Worm (Caenorhabditis elegans): ENCODE measurements around the gene irld-11.

irld-11 gene

DNA sequence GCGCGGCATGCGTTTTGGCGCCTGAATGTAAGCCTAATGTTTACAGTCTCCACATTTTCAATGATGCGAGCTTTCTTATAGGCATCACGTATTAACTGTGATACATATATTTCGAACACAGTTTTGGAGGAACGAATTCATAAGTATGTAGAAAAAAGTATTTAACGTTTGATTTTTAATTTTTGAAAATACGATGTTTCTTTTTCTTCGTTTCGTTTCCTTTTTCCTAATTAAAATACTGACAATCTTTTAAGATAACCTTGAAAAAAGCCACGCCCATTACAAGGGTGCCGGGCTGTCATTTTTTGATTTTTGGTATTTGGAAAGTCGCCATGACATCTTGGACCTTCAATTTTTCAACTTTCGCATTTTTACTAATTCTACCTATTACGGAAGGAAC lies 10.0 kb downstream of the irld-11 start, which contains the start of gene K04F1.9:
Gene K04F1.9 (plus strand): TSS at position 301 of the 400 bp plus-strand sequence.
- TF ChIP-seq mdl-1 (tag; optimal IDR thresholded peaks at IDR 0.05) (no peak), nhr-28 (tag; optimal IDR thresholded peaks at IDR 0.05) (no peak), lin-39 (tag; optimal IDR thresholded peaks at IDR 0.05) (no peak), elt-3 (tag; optimal IDR thresholded peaks at IDR 0.05) (no peak), lin-15B (tag; optimal IDR thresholded peaks at IDR 0.05) (no peak), nhr-25 (tag; optimal IDR thresholded peaks at IDR 0.05) (no peak), sea-2 (GFP tag; optimal IDR thresholded peaks at IDR 0.05) (no peak), ama-1 (optimal IDR thresholded peaks at IDR 0.05) (no peak)

DNA sequence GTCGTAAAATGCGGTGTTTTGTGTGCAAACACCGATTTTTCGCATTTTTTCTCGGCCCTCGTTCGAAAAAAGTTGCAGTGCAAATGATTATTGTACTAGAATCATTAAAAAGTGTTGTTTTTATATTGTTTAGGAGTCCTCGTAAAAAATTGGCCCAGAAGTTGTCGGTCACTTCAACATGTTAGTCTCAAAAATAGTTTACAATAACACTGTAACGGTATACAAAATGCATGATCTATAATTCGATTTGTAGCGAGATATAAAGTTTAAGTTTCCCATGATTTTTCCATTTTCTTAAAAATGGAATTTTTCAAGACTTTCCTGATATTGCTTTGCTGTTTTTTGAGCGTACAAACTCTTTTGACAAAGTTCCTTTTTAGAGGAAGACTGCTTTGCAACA lies 12.0 kb downstream of the irld-11 start, which contains the start of gene K04F1.8:
Gene K04F1.8 (plus strand): TSS at position 301 of the 400 bp plus-strand sequence.
- TF ChIP-seq nhr-25 (tag; optimal IDR thresholded peaks at IDR 0.05) (no peak), mdl-1 (tag; optimal IDR thresholded peaks at IDR 0.05) (no peak), fkh-2 (tag; optimal IDR thresholded peaks at IDR 0.05) (no peak), nhr-237 (tag; optimal IDR thresholded peaks at IDR 0.05) (no peak), hmg-11 (tag; optimal IDR thresholded peaks at IDR 0.05) (no peak), lin-15B (tag; optimal IDR thresholded peaks at IDR 0.05) (no peak), eor-1 (tag; optimal IDR thresholded peaks at IDR 0.05) (no peak), lin-39 (tag; optimal IDR thresholded peaks at IDR 0.05) (no peak)

DNA sequence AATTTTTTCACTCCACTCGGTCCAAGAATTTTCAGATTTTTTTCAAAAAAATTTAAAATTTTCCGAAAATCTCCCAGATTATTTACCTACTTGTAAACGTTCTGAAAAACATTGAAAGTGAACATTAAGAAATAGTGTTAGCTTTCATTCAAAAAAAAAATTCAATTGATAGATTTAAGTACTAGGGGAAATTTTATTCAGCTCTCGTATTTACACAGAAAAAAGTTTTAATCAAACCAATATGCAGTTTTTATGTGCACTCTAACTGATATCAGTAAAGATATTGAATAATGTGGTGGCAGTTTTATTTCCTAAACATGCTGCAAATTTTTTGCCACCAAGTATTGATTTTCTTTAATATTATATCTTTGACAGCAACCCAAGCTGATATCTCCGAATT lies 13.3 kb downstream of the irld-11 start, which contains the start of gene irld-42:
Gene irld-42 (plus strand): TSS at position 301 of the 400 bp plus-strand sequence.
- TF ChIP-seq nhr-43 (tag; optimal IDR thresholded peaks at IDR 0.05; ENCODE audit: poor library complexity, severe bottlenecking) (no peak), ama-1 (optimal IDR thresholded peaks at IDR 0.05) (no peak), nhr-25 (tag; optimal IDR thresholded peaks at IDR 0.05) (no peak), daf-12 (tag; optimal IDR thresholded peaks at IDR 0.05) (no peak), nhr-23 (tag; optimal IDR thresholded peaks at IDR 0.05) (no peak), ztf-4 (tag; optimal IDR thresholded peaks at IDR 0.05) (no peak), aly-2 (tag; optimal IDR thresholded peaks at IDR 0.05) (no peak), unc-62 (GFP tag; optimal IDR thresholded peaks at IDR 0.05) (no peak), mdl-1 (tag; optimal IDR thresholded peaks at IDR 0.05) (no peak)

DNA sequence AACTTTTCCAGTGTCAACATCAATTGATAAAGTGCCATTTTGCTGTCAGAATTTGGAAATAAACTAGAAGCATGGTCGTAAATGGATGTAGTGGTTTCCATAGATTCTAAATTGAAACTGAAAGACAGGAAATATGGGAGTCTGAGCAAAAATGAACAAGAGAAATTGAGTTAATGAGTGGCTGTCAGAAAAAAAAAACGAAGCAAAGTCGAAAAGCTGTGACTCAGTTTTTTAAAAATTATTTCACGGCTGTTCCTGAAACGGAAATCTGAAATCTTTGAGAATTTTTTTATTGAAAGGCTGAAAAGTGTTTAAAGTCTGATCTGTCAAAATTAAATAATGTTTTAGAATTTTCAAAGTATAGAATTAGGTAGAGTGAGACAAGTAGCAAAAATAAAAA lies 23.3 kb downstream of the irld-11 start, which contains the start of gene srw-98:
Gene srw-98 (minus strand): TSS at position 101 of the 400 bp plus-strand sequence.
- TF ChIP-seq nhr-12 (tag; optimal IDR thresholded peaks at IDR 0.05) (no peak), zag-1 (tag; optimal IDR thresholded peaks at IDR 0.05) (no peak), elt-2 (tag; optimal IDR thresholded peaks at IDR 0.05) (no peak), elt-3 (tag; optimal IDR thresholded peaks at IDR 0.05) (no peak), nhr-28 (tag; optimal IDR thresholded peaks at IDR 0.05) (no peak), unc-62 (GFP tag; optimal IDR thresholded peaks at IDR 0.05) (no peak), ztf-4 (tag; optimal IDR thresholded peaks at IDR 0.05) (no peak), ceh-9 (tag; optimal IDR thresholded peaks at IDR 0.05) (no peak), ceh-28 (tag; optimal IDR thresholded peaks at IDR 0.05) (no peak), pqm-1 (tag; optimal IDR thresholded peaks at IDR 0.05) (no peak), unc-39 (tag; optimal IDR thresholded peaks at IDR 0.05) (no peak), egl-5 (tag; optimal IDR thresholded peaks at IDR 0.05) (no peak), snpc-4 (tag; optimal IDR thresholded peaks at IDR 0.05) (no peak), skn-1 (tag; optimal IDR thresholded peaks at IDR 0.05) (no peak), ceh-16 (tag; optimal IDR thresholded peaks at IDR 0.05) (no peak), ztf-11 (tag; optimal IDR thresholded peaks at IDR 0.05) (no peak), nfya-1 (tag; optimal IDR thresholded peaks at IDR 0.05; ENCODE audit: insufficient read depth) (no peak)

DNA sequence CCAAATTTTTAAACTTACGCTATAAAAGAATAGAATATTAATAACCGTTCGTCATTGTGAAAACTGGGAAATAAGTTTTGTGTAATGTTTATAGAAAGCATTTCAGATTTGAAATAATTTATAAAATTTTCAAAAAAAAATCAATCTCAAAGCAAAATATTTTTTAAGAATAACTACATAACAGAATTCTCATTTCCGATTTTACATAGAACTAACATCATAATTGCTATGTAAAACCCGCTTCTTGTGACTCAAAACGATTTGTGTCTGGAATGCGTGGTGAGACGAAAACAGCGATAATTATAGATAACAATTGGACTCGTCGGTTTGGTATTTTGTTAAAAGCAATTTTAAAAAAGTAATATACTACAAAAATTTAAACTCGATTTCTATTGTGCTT lies 25.8 kb downstream of the irld-11 start, which contains the start of gene srw-91:
Gene srw-91 (minus strand): TSS at position 101 of the 400 bp plus-strand sequence.
- no peak for TF ChIP-seq zag-1 (tag; optimal IDR thresholded peaks at IDR 0.05)
- TF ChIP-seq daf-12 (tag; optimal IDR thresholded peaks at IDR 0.05), result no peak
- TF ChIP-seq hmg-11 (tag; optimal IDR thresholded peaks at IDR 0.05), result no peak
- no peak for TF ChIP-seq snpc-4 (tag; optimal IDR thresholded peaks at IDR 0.05)
- TF ChIP-seq nhr-11 (tag; optimal IDR thresholded peaks at IDR 0.05), result no peak
- no peak for TF ChIP-seq nhr-23 (tag; optimal IDR thresholded peaks at IDR 0.05)
- no peak for TF ChIP-seq nhr-25 (tag; optimal IDR thresholded peaks at IDR 0.05)
- TF ChIP-seq tbx-2 (tag; optimal IDR thresholded peaks at IDR 0.05), result no peak
- no peak for TF ChIP-seq nhr-12 (tag; optimal IDR thresholded peaks at IDR 0.05)
- TF ChIP-seq nhr-67 (tag; optimal IDR thresholded peaks at IDR 0.05), result no peak
- TF ChIP-seq fkh-10 (GFP tag; optimal IDR thresholded peaks at IDR 0.05), result no peak
- TF ChIP-seq ceh-28 (tag; optimal IDR thresholded peaks at IDR 0.05), result no peak
- no peak for TF ChIP-seq elt-1 (tag; optimal IDR thresholded peaks at IDR 0.05)
- TF ChIP-seq nhr-237 (tag; optimal IDR thresholded peaks at IDR 0.05), result no peak
- TF ChIP-seq ztf-4 (tag; optimal IDR thresholded peaks at IDR 0.05), result no peak
- TF ChIP-seq unc-62 (GFP tag; optimal IDR thresholded peaks at IDR 0.05), result no peak
- TF ChIP-seq nfya-1 (tag; optimal IDR thresholded peaks at IDR 0.05; ENCODE audit: insufficient read depth), result no peak

Data from whole organism, L3 larva.